Fruit fly (Drosophila melanogaster) whole organism, embryonic: ENCODE data around the gene Mlc2.
A peak's percentile ranks its signal among the peaks of the same experiment; 100 is the strongest.

ENCODE experiments used
- Ada2b ChIP-seq: fragments of 200-800 bp; sonication (Bioruptor generic); IDR thresholded peaks from 2 replicates; pipeline ENCODE4 v1.3.6; 2022; ENCODE audit warnings: missing biosample characterization, missing genetic modification characterization
- Blimp-1 ChIP-seq: fragments of 200-800 bp; sonication (Bioruptor generic); optimal IDR thresholded peaks from 3 replicates; lab custom pipeline; 2018; ENCODE audit warnings: missing biosample characterization, missing genetic modification characterization, mild to moderate bottlenecking, moderate library complexity, missing genetic modification reagents
- CG10267 ChIP-seq: fragments of 200-800 bp; sonication (Bioruptor generic); optimal IDR thresholded peaks from 2 replicates; lab custom pipeline; 2018; ENCODE audit warnings: missing biosample characterization, mild to moderate bottlenecking, missing genetic modification characterization, moderate library complexity
- CG10431 ChIP-seq: fragments of 200-800 bp; sonication (Bioruptor generic); optimal IDR thresholded peaks from 3 replicates; lab custom pipeline; 2018; ENCODE audit warnings: missing biosample characterization, mild to moderate bottlenecking, missing genetic modification characterization
- CG11398 ChIP-seq: fragments of 200-800 bp; sonication (Bioruptor generic); optimal IDR thresholded peaks from 2 replicates; lab custom pipeline; 2016; ENCODE audit warnings: missing biosample characterization, missing genetic modification characterization
- CG12071 ChIP-seq: fragments of 200-800 bp; sonication (Bioruptor generic); optimal IDR thresholded peaks from 3 replicates; lab custom pipeline; 2018; ENCODE audit warnings: missing biosample characterization, mild to moderate bottlenecking, missing genetic modification characterization
- CG13287 ChIP-seq: fragments of 200-800 bp; sonication (Bioruptor generic); IDR thresholded peaks from 2 replicates; pipeline ENCODE4 v1.3.6; 2022; ENCODE audit warnings: missing biosample characterization, missing genetic modification characterization; ENCODE audit not compliant: partially characterized antibody
- CG1603 ChIP-seq: fragments of 200-800 bp; sonication (Bioruptor generic); optimal IDR thresholded peaks from 2 replicates; lab custom pipeline; 2019; ENCODE audit warnings: missing biosample characterization, mild to moderate bottlenecking, missing genetic modification characterization, moderate library complexity
- CG18619 ChIP-seq: fragments of 200-800 bp; sonication (Bioruptor generic); optimal IDR thresholded peaks from 3 replicates; lab custom pipeline; 2017; ENCODE audit warnings: missing biosample characterization, mild to moderate bottlenecking, missing genetic modification characterization
- CG2202 ChIP-seq: fragments of 200-800 bp; sonication (Bioruptor generic); optimal IDR thresholded peaks from 2 replicates; lab custom pipeline; 2018; ENCODE audit warnings: missing biosample characterization, mild to moderate bottlenecking, missing genetic modification characterization
- CG2875 ChIP-seq: fragments of 200-800 bp; sonication (Bioruptor generic); optimal IDR thresholded peaks from 2 replicates; lab custom pipeline; 2017; ENCODE audit warnings: missing biosample characterization, mild to moderate bottlenecking, missing genetic modification characterization, missing genetic modification reagents
- CG3407 ChIP-seq: fragments of 200-800 bp; sonication (Bioruptor generic); optimal IDR thresholded peaks from 2 replicates; lab custom pipeline; 2018; ENCODE audit warnings: missing biosample characterization, mild to moderate bottlenecking, missing genetic modification characterization
- CG3995 ChIP-seq: fragments of 200-800 bp; sonication (Bioruptor generic); optimal IDR thresholded peaks from 3 replicates; lab custom pipeline; 2016; ENCODE audit warnings: missing biosample characterization, missing genetic modification characterization
- CG4820 ChIP-seq: fragments of 200-800 bp; sonication (Bioruptor generic); optimal IDR thresholded peaks from 3 replicates; lab custom pipeline; 2016; ENCODE audit warnings: missing biosample characterization, missing genetic modification characterization
- CG5953 ChIP-seq: fragments of 200-800 bp; sonication (Bioruptor generic); IDR thresholded peaks from 2 replicates; pipeline ENCODE4 v1.3.6; 2022; ENCODE audit warnings: missing biosample characterization, missing genetic modification characterization
- CG7271 ChIP-seq: fragments of 200-800 bp; sonication (Bioruptor generic); optimal IDR thresholded peaks from 2 replicates; lab custom pipeline; 2018; ENCODE audit warnings: missing biosample characterization, mild to moderate bottlenecking, missing genetic modification characterization, moderate library complexity
- CG7928 ChIP-seq: fragments of 200-800 bp; sonication (Bioruptor generic); optimal IDR thresholded peaks from 2 replicates; lab custom pipeline; 2017; ENCODE audit warnings: missing biosample characterization, mild to moderate bottlenecking, missing genetic modification characterization
- CG7987 ChIP-seq: fragments of 200-800 bp; sonication (Bioruptor generic); optimal IDR thresholded peaks from 2 replicates; lab custom pipeline; 2018; ENCODE audit warnings: missing biosample characterization, mild to moderate bottlenecking, missing genetic modification characterization, moderate library complexity
- CkIIα-i1 ChIP-seq: fragments of 200-800 bp; sonication (Bioruptor generic); IDR thresholded peaks from 2 replicates; pipeline ENCODE4 v1.3.6; 2022; ENCODE audit warnings: missing biosample characterization, missing genetic modification characterization
- Dip2 ChIP-seq: fragments of 200-800 bp; sonication (Bioruptor generic); IDR thresholded peaks from 2 replicates; pipeline ENCODE4 v1.3.6; 2022; ENCODE audit warnings: missing biosample characterization, missing genetic modification characterization
- Ets65A ChIP-seq: fragments of 200-800 bp; sonication (Bioruptor generic); peaks from one replicate; lab custom pipeline; 2016; ENCODE audit warnings: missing biosample characterization, missing genetic modification characterization
- HLH3B ChIP-seq: fragments of 200-800 bp; sonication (Bioruptor generic); IDR thresholded peaks from 2 replicates; pipeline ENCODE4 v1.3.6; 2022; ENCODE audit warnings: missing biosample characterization, missing genetic modification characterization
- HmgD ChIP-seq: fragments of 200-800 bp; sonication (Bioruptor generic); optimal IDR thresholded peaks from 3 replicates; lab custom pipeline; 2016; ENCODE audit warnings: missing biosample characterization, missing genetic modification characterization
- Hr78 ChIP-seq, 2 experiments: fragments of 200-800 bp in 1 of 2; fragments of >200 bp in 1 of 2; sonication (Bioruptor generic) in 1 of 2; optimal IDR thresholded peaks; 2 replicates each; lab custom pipeline; 2017 to 2019; ENCODE audit warnings: missing biosample characterization in 2 of 2, missing genetic modification characterization in 2 of 2, mild to moderate bottlenecking in 1 of 2, moderate library complexity in 1 of 2
- Kr ChIP-seq: fragments of 200-800 bp; sonication (Bioruptor generic); optimal IDR thresholded peaks from 2 replicates; lab custom pipeline; 2017; ENCODE audit warnings: missing biosample characterization, mild to moderate bottlenecking, missing genetic modification characterization
- NC2α ChIP-seq: fragments of 200-800 bp; sonication (Bioruptor generic); optimal IDR thresholded peaks from 2 replicates; lab custom pipeline; 2016; ENCODE audit warnings: missing biosample characterization, missing genetic modification characterization
- NK7.1 ChIP-seq: fragments of 200-800 bp; sonication (Bioruptor generic); optimal IDR thresholded peaks from 3 replicates; lab custom pipeline; 2016; ENCODE audit warnings: missing biosample characterization, missing genetic modification characterization
- Pdp1 ChIP-seq, 2 experiments: fragments of 200-800 bp; sonication (Bioruptor generic); optimal IDR thresholded peaks; 3 replicates each; lab custom pipeline; 2016; ENCODE audit warnings: missing biosample characterization in 2 of 2, missing genetic modification characterization in 2 of 2, mild to moderate bottlenecking in 1 of 2, moderate library complexity in 1 of 2
- Six4 ChIP-seq: fragments of 200-800 bp; sonication (Bioruptor generic); optimal IDR thresholded peaks from 2 replicates; lab custom pipeline; 2016; ENCODE audit warnings: missing biosample characterization, missing genetic modification characterization
- Tbp ChIP-seq: fragments of >200 bp; optimal IDR thresholded peaks from 2 replicates; lab custom pipeline; 2018; ENCODE audit warnings: missing biosample characterization, missing genetic modification characterization
- al ChIP-seq: fragments of 200-800 bp; sonication (Bioruptor generic); IDR thresholded peaks from 2 replicates; pipeline ENCODE4 v1.3.6; 2022; ENCODE audit warnings: missing biosample characterization, missing genetic modification characterization
- ap ChIP-seq: fragments of 200-800 bp; sonication (Bioruptor generic); IDR thresholded peaks from 2 replicates; pipeline ENCODE4 v1.3.6; 2022; ENCODE audit warnings: missing biosample characterization, missing genetic modification characterization
- ash1 ChIP-seq: fragments of 200-800 bp; sonication (Bioruptor generic); optimal IDR thresholded peaks from 2 replicates; lab custom pipeline; 2018; ENCODE audit warnings: missing biosample characterization, mild to moderate bottlenecking, missing genetic modification characterization
- az2 ChIP-seq: fragments of 200-800 bp; sonication (Bioruptor generic); optimal IDR thresholded peaks from 3 replicates; lab custom pipeline; 2016; ENCODE audit warnings: missing biosample characterization, missing genetic modification characterization
- cas ChIP-seq: fragments of 200-800 bp; sonication (Bioruptor generic); IDR thresholded peaks from 2 replicates; pipeline ENCODE4 v1.3.6; 2022; ENCODE audit warnings: missing biosample characterization, missing genetic modification characterization
- caup ChIP-seq: fragments of 200-800 bp; sonication (Bioruptor generic); optimal IDR thresholded peaks from 3 replicates; lab custom pipeline; 2017; ENCODE audit warnings: missing biosample characterization, mild to moderate bottlenecking, missing genetic modification characterization, moderate library complexity; ENCODE audit not compliant: severe bottlenecking
- cg ChIP-seq: fragments of 200-800 bp; sonication (Bioruptor generic); optimal IDR thresholded peaks from 3 replicates; lab custom pipeline; 2019; ENCODE audit warnings: missing biosample characterization, mild to moderate bottlenecking, missing genetic modification characterization, moderate library complexity
- chif ChIP-seq, 2 experiments: fragments of 200-800 bp; sonication (Bioruptor generic); optimal IDR thresholded peaks; 3 replicates each; lab custom pipeline; 2016; ENCODE audit warnings: missing biosample characterization in 2 of 2, missing genetic modification characterization in 2 of 2
- gsb-n ChIP-seq: fragments of 200-800 bp; sonication (Bioruptor generic); optimal IDR thresholded peaks from 3 replicates; lab custom pipeline; 2018; ENCODE audit warnings: missing biosample characterization, mild to moderate bottlenecking, missing genetic modification characterization
- gt ChIP-seq: fragments of 200-800 bp; sonication (Bioruptor generic); IDR thresholded peaks from 2 replicates; pipeline ENCODE4 v1.3.6; 2022; ENCODE audit warnings: missing biosample characterization, missing genetic modification characterization
- insv ChIP-seq, 2 experiments: fragments of 200-800 bp; sonication (Bioruptor generic); optimal IDR thresholded peaks; 3 replicates each; lab custom pipeline; 2016 to 2018; ENCODE audit warnings: missing biosample characterization in 2 of 2, missing genetic modification characterization in 2 of 2
- jing ChIP-seq: fragments of 200-800 bp; sonication (Bioruptor generic); optimal IDR thresholded peaks from 2 replicates; lab custom pipeline; 2018; ENCODE audit warnings: missing biosample characterization, mild to moderate bottlenecking, missing genetic modification characterization
- lab ChIP-seq: fragments of 200-800 bp; sonication (Bioruptor generic); optimal IDR thresholded peaks from 3 replicates; lab custom pipeline; 2017; ENCODE audit warnings: missing biosample characterization, missing genetic modification characterization, mild to moderate bottlenecking, moderate library complexity, missing genetic modification reagents
- nerfin-1 ChIP-seq: fragments of 200-800 bp; sonication (Bioruptor generic); optimal IDR thresholded peaks from 3 replicates; lab custom pipeline; 2019; ENCODE audit warnings: missing biosample characterization, mild to moderate bottlenecking, missing genetic modification characterization, moderate library complexity
- prd ChIP-seq, 3 experiments: fragments of >200 bp in 2 of 3; fragments of 200-800 bp in 1 of 3; sonication (Bioruptor generic) in 1 of 3; optimal IDR thresholded peaks in 2 of 3; IDR thresholded peaks in 1 of 3; 2 replicates in 2 of 3; 3 replicates in 1 of 3; pipeline versions ENCODE4 v1.3.6 to Lab custom; 2017 to 2022; ENCODE audit warnings: missing biosample characterization in 1 of 3, missing genetic modification characterization in 1 of 3
- so ChIP-seq: fragments of 200-800 bp; sonication (Bioruptor generic); IDR thresholded peaks from 3 replicates; pipeline ENCODE4 v1.3.6; 2022; ENCODE audit warnings: missing biosample characterization, missing genetic modification characterization
- stc ChIP-seq: fragments of 200-800 bp; sonication (Bioruptor generic); IDR thresholded peaks from 2 replicates; pipeline ENCODE4 v1.3.6; 2022; ENCODE audit warnings: missing biosample characterization, missing genetic modification characterization
- tio ChIP-seq: fragments of 200-800 bp; sonication (Bioruptor generic); optimal IDR thresholded peaks from 2 replicates; lab custom pipeline; 2017; ENCODE audit warnings: missing biosample characterization, missing genetic modification characterization, inconsistent platforms
- ttk ChIP-seq: fragments of 200-800 bp; sonication (Bioruptor generic); IDR thresholded peaks from 2 replicates; pipeline ENCODE4 v2.1.2; 2022; ENCODE audit warnings: missing biosample characterization, missing genetic modification characterization
- yki ChIP-seq: fragments of >200 bp; optimal IDR thresholded peaks from 3 replicates; lab custom pipeline; 2018
- zen2 ChIP-seq: fragments of 200-800 bp; sonication (Bioruptor generic); IDR thresholded peaks from 3 replicates; pipeline ENCODE4 v1.3.6; 2022; ENCODE audit warnings: missing biosample characterization, missing genetic modification characterization; ENCODE audit not compliant: partially characterized antibody

Gene Mlc2

DNA sequence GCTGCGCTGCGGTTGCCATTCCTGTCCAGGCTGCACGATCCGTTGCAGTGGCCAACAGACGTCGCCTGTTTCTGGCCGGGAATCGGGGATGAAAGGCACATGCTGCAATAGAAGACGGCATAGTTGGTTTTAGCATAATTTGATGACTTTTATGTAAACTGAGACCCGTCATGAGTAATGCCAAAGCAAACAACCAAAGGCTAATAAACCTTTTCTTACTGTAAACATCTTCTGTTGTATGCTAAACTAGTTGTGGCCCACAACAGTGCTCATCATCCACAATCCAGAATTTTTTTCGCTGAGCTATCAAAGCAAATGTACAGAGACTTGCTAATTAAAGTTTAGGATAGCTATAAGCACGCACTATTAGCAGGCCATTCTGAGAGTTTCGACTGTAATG is 24.4 kb upstream of the Mlc2 start (continued):
- TF ChIP-seq CG2875 (GFP tag; lab: Kevin White, UChicago) (no peak), CG2202 (tag; lab: Kevin White, UChicago) (no peak), CG7271 (tag; lab: Kevin White, UChicago) (no peak), CG10267 (tag; lab: Kevin White, UChicago) (no peak), Ets65A (GFP tag; lab: Kevin White, UChicago) (peak; percentile 57), NK7.1 (GFP tag; lab: Kevin White, UChicago) (no peak), Pdp1 (GFP tag; optimal IDR thresholded peaks at IDR 0.05; lab: Kevin White, UChicago) (no peak), CG18619 (GFP tag; lab: Kevin White, UChicago) (peak; percentile 47), HmgD (GFP tag; lab: Kevin White, UChicago) (no peak), CG5953 (no peak), Ada2b (GFP tag; lab: Robert Waterston, UW) (no peak), yki (lab: Kevin White, UChicago) (no peak), ap (GFP tag; lab: Robert Waterston, UW) (no peak), Tbp (GFP tag; lab: Kevin White, UChicago) (no peak), gt (GFP tag; lab: Robert Waterston, UW) (no peak), NC2α (GFP tag; lab: Kevin White, UChicago) (no peak), insv (GFP tag; optimal IDR thresholded peaks at IDR 0.05; lab: Kevin White, UChicago) (no peak), CG10431 (GFP tag; lab: Kevin White, UChicago) (peak; percentile 42), tio (GFP tag; lab: Kevin White, UChicago) (no peak), chif (GFP tag; optimal IDR thresholded peaks at IDR 0.05; lab: Kevin White, UChicago) (no peak), so (GFP tag; lab: Robert Waterston, UW) (0 out of 3 replicates have a peak, but pooled peaks have one; percentile 18), Kr (no peak), CG1603 (tag; lab: Kevin White, UChicago) (no peak), jing (no peak), cas (GFP tag; lab: Robert Waterston, UW) (no peak), Dip2 (GFP tag; lab: Robert Waterston, UW) (no peak), CG12071 (peak; percentile 43), cg (GFP tag; lab: Kevin White, UChicago) (no peak), CG7928 (GFP tag; lab: Kevin White, UChicago) (no peak), CG3995 (GFP tag; lab: Kevin White, UChicago) (no peak), Blimp-1 (GFP tag; lab: Kevin White, UChicago) (no peak), Six4 (no peak), CG11398 (GFP tag; lab: Kevin White, UChicago) (no peak), az2 (no peak), CG13287 (GFP tag; lab: Robert Waterston, UW) (no peak), Hr78 (GFP tag; optimal IDR thresholded peaks at IDR 0.05; lab: Kevin White, UChicago) (no peak), caup (GFP tag; lab: Kevin White, UChicago) (peak; percentile 26), lab (peak; percentile 62), ttk (GFP tag; lab: Robert Waterston, UW) (no peak), CG4820 (GFP tag; lab: Kevin White, UChicago) (no peak), gsb-n (tag; lab: Kevin White, UChicago) (no peak), prd (optimal IDR thresholded peaks at IDR 0.05; lab: Kevin White, UChicago) (no peak), prd (GFP tag; IDR thresholded peaks at IDR 0.05; lab: Robert Waterston, UW) (no peak), stc (GFP tag; lab: Robert Waterston, UW) (no peak), ash1 (GFP tag; lab: Kevin White, UChicago) (peak; percentile 27), nerfin-1 (tag; lab: Kevin White, UChicago) (no peak), zen2 (GFP tag; lab: Robert Waterston, UW) (no peak), CG3407 (no peak), CG7987 (GFP tag; lab: Kevin White, UChicago) (no peak), HLH3B (GFP tag; lab: Robert Waterston, UW) (peak; percentile 11; the same call in 1 of the 2 replicates), al (GFP tag; lab: Robert Waterston, UW) (no peak), CkIIα-i1 (no peak)
